Fruit fly (Drosophila melanogaster): Measurements from ENCODE around the gene CG14835.

DNA sequence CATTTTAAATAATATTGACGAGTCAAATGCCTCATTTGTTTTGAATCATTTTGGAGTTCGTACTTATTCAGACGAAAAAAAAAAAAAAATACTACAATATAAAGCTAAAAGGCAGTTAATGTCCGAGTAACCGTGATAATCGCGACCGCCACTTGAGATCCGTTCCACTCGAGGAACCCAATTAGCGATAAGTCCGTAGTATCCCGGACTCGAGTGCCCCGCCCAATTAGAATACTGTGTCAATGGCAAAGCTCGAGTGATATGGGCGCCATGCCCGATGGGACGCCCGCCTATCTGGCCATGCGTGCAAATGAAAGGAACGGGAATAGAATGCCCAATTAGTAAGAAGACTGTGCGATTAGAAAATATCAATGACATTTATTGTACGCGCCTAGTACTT lies 35.3 kb downstream of the CG14835 start:
- TF ChIP-seq CG5204 (GFP tag; optimal IDR thresholded peaks at IDR 0.05): no peak
- no peak for TF ChIP-seq CG11617 (GFP tag; optimal IDR thresholded peaks at IDR 0.05)
- no peak for TF ChIP-seq CG14711 (tag; optimal IDR thresholded peaks at IDR 0.05)
- TF ChIP-seq pad (GFP tag; optimal IDR thresholded peaks at IDR 0.05): no peak
- no peak for TF ChIP-seq CG33017 (tag; optimal IDR thresholded peaks at IDR 0.05)
- TF ChIP-seq Hr96 (GFP tag; optimal IDR thresholded peaks at IDR 0.05): no peak
- TF ChIP-seq Mnt (GFP tag; optimal IDR thresholded peaks at IDR 0.05): no peak
- no peak for TF ChIP-seq bab1 (GFP tag; optimal IDR thresholded peaks at IDR 0.05)
- no peak for TF ChIP-seq toe (GFP tag; optimal IDR thresholded peaks at IDR 0.05)

All from whole organism, adult.